Worm (Caenorhabditis elegans) whole organism, dauer: Measurements from ENCODE around the gene tes-1.

Source experiments
- unc-62 ChIP-seq: sonication (generic microtip); optimal IDR thresholded peaks from 2 replicates; lab custom pipeline; 2017; ENCODE audit warnings: missing biosample characterization, missing genetic modification reagents, missing genetic modification characterization

The tes-1 gene

DNA sequence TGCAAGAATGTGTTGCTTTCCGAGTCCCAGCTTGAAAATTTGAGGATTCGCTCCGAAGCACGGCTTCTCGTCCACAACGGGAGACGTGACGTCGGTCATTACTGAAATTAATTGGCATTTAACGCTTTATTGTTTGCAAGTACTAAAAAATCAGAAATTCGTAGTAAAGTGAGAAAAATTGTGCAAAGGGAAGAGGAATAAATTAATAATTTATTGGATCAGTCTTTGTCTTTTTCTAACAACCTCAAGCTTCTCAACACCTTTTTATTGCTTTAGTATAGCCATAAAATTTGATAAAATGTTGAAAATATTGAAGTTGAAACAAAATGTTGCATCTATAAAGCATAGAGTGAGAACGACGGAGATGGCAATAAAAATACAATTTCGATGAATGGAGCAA lies at the start of gene tes-1:
Gene tes-1, minus strand, starts transcription at position 101 of the 400 bp plus-strand sequence.
- no peak for TF ChIP-seq unc-62

DNA sequence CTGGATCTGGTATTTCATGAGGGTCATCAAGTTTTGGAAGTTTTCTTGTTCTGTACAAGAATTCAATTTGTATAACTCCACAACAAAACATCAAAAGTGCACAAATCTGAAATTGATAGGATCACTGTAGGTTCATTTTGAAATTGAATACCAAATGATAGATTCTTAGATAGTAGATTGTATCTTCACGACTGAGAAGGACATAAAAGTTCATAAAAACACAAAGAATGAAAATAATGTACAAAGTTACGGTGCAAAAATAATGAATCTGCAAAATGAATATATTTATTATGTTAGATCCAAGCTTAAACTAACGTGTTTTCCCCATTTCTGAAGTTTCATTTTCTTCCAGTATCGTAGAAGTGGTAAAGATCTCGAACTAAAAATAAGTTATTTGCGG lies 49.7 kb upstream of the tes-1 start:
- no peak for TF ChIP-seq unc-62

DNA sequence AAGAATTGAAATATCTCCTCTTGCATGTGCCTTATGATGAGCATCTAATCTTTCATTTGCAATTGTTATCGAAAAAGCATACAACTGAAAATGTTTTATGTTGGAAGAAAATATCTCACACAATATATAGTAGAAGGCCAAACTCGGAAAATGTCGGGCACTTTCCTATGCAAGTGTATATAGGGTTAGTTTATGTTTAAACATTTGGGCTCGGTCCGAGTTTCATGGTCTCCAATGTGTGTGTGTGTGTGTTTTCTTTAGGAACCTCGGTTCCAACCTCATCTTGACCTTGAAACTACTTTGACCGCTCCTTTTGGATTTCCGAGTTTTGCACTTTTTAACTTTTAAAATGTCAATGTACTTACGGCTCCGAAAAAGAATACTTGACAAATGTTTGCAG lies 48.1 kb upstream of the tes-1 start:
- TF ChIP-seq unc-62, result no peak

DNA sequence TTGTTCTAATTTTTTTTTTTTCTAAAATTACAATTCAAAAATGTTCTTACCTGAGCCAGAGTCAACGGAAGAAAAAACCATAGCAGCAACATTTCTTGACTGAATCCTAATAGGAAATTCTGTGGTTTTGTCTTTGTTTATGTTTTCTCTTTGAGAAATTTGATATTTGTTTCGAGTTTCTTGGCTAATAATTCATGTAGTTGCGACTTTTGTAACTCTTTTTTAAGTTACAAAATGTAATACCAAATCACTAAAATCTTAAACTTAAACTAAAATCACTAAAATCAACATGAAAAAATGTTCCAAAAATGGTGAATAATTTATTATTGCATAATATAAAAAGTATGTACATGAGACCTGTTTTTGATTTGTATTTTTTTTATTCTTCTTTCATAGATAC lies 46.5 kb upstream of the tes-1 start, which contains the start of gene egas-4:
Gene egas-4, minus strand, starts transcription at position 101 of the 400 bp plus-strand sequence.
- no peak for TF ChIP-seq unc-62

DNA sequence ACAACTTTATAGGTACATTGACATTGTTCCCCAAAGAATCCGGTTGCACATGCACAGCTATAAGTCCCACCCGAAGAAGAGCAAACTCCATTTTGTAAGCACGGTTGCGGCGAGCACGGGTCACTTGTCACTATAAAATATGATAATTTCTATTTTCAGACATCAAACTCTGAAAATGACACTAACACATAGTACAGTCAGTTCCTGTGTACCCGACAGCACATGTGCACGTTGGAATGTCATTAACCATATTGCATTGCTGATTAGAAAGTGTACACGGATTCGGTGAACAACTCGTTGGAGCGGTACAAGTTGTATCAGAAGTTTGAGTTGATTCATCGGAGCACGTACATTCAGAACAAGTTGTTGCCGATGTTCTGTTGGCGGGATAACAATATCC lies 46.0 kb upstream of the tes-1 start:
- no peak for TF ChIP-seq unc-62

DNA sequence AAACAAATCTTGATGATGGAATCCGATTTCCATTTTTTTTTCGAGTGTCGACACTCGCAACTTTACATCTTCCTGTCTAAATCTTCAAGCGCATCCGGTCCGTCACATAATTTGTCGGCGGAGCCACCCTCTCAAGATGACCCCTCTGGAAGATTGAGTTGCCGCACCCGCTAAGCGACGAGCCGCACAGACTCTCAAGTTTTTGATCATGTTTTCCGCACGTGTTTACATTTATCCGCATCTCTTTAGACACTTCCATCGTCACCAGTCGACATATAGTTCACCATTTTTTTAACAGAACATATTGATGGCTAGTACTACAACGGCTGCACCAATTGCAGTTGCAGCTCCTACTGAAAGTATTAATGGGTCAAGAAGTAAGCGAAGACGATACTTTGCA lies 40.2 kb upstream of the tes-1 start, which contains the start of gene F55G1.1:
Gene F55G1.1, plus strand, starts transcription at position 301 of the 400 bp plus-strand sequence.
- TF ChIP-seq unc-62, result no peak

DNA sequence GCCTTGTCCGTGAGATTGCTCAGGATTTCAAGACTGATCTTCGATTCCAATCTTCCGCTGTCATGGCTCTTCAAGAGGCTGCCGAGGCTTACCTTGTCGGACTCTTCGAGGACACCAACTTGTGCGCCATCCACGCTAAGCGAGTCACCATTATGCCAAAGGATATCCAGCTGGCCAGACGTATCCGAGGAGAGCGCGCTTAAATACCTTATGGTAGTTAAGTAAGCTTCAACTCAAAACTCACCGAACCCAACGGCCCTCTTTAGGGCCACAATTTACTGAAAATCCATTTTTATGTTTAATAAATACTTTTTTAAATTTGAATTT lies 37.2 kb upstream of the tes-1 start:
- no peak for TF ChIP-seq unc-62

DNA sequence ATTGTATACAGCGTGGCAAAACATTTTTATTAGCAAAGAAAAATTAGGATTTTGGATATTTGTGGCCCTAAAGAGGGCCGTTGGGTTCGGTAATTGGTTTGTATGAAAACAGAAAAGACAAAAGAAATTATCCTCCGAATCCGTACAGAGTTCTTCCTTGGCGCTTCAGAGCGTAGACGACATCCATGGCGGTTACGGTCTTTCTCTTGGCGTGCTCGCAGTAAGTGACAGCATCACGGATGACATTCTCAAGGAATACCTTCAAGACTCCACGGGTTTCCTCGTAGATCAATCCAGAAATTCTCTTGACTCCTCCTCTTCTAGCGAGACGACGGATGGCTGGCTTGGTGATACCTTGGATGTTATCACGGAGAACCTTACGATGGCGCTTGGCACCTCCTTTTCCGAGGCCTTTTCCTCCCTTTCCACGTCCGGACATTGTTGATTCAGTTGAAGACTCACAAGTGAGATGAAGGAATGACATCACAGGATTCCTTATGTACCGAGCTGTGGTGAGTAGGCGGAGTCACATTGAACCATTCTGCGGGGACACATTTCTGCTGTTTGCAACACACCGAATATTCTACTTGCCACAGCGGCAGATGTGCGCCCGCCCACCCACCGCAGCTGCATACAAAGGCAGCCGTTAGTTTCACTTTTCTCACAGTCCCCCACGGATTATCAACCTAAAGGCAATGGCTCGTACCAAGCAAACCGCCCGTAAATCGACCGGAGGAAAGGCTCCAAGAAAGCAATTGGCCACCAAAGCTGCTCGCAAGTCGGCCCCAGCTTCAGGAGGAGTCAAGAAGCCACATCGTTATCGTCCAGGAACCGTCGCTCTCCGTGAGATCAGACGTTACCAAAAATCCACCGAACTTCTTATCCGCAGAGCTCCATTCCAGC lies 36.6 kb upstream of the tes-1 start, which contains the start of the genes his-60 and his-59:
Gene his-60, minus strand, starts transcription at position 439 of the 903 bp plus-strand sequence.
Gene his-59, plus strand, starts transcription at position 696 of the 903 bp plus-strand sequence.
- no peak for TF ChIP-seq unc-62

DNA sequence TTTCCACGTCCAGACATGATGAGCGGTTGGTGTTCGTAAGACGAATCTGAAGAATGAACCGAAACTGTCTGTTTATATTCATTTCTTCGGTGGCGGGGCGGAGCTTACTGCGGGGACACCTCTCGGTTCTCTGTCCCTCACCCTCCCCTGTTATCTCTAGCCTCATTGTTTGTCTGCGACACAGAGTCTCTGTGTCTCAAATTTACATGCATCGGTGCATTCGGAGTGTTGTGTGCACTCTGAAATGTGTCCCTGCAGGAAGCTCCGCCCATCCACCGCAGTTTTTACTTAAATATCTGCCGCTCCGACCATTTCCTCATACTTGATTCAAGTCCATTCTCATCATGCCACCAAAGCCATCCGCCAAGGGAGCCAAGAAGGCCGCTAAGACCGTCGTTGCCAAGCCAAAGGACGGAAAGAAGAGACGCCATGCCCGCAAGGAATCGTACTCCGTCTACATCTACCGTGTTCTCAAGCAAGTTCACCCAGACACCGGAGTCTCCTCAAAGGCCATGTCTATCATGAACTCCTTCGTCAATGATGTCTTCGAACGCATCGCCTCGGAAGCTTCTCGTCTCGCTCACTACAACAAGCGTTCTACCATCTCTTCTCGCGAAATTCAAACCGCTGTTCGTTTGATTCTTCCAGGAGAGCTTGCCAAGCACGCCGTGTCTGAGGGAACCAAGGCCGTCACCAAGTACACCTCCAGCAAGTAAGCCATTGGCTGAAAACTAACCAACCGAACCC lies 35.1 kb upstream of the tes-1 start, which contains the start of the genes his-61 and his-62:
Gene his-61, minus strand, starts transcription at position 17 of the 747 bp plus-strand sequence.
Gene his-62, plus strand, starts transcription at position 345 of the 747 bp plus-strand sequence.
- TF ChIP-seq unc-62, result no peak

DNA sequence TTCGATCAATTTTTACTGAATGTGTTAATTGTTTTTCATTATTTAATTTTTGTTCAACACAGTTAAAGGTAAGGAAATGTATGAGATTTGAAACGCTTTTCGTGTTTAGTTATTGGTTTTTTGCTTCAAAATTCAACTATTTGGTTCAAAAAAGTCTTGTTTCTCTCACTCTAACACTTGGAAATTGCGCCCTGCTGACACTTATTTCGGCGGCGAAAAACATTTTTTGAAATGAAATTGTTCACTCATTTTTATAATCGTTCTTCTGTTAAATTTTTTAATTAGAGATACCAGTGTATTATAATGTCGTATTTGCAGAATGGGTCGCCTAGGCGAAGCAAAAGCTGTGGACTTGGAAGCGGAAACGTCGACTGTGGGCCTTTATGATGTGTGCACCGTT lies 26.9 kb upstream of the tes-1 start, which contains the start of gene rod-1:
Gene rod-1, plus strand, starts transcription at position 319 of the 400 bp plus-strand sequence.
- no peak for TF ChIP-seq unc-62

DNA sequence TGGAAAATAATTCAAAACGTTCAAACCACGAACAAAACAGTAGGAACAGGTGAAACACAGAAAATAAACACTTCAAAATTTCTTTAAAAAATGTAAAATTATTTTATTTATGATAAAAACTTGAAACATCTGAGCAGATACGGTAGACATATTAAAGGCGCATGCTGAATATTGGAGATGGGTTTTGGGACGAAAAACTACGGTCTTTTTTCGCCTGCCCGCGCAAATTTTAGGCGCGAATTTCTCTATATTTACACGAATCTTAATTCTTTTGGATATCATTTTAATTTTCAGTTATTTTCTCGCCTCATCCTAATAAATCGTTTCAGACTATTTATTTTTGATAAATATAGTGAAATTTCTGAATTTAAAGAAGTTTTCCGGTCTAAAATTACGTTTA lies 26.5 kb upstream of the tes-1 start:
- TF ChIP-seq unc-62, result no peak

DNA sequence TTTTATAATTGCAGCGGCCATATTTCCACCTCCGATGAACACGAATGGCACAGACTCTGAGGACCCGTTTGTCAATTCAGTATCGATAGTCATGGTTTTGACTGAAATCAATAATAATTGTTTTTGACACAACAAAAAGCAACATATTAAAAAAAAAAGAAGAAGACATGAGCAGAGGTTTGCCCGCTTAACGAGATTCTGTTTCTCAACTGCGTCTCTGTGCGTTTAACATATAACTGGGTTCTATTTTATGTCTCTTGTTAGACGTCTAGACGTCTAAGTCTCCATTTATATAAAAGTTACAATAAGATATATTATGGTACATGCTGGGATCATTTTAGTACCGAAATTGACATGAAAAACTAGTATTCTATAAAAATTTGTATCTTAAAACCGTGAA lies 26.0 kb upstream of the tes-1 start, which contains the start of gene pycr-4:
Gene pycr-4, minus strand, starts transcription at position 101 of the 400 bp plus-strand sequence.
- no peak for TF ChIP-seq unc-62

DNA sequence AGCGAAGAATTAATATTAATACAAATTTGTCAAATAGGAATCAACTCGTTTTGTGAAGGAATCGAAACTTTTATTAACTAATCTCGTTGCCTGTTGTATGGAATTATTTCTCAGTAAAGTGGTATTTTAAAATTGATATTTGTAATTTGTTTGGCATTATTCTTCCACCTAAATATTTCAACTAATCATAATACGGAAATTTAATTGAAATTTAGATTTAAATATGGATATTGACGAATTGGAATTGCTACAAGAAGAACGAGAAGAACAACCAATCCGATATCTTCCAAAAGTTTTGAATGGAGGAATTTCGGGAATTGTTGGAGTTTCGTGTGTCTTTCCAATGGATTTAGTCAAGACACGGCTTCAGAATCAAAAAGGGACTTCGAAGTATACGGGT lies 23.6 kb upstream of the tes-1 start, which contains the start of gene slc-25A18.2:
Gene slc-25A18.2, plus strand, starts transcription at position 216 of the 400 bp plus-strand sequence.
- no peak for TF ChIP-seq unc-62

DNA sequence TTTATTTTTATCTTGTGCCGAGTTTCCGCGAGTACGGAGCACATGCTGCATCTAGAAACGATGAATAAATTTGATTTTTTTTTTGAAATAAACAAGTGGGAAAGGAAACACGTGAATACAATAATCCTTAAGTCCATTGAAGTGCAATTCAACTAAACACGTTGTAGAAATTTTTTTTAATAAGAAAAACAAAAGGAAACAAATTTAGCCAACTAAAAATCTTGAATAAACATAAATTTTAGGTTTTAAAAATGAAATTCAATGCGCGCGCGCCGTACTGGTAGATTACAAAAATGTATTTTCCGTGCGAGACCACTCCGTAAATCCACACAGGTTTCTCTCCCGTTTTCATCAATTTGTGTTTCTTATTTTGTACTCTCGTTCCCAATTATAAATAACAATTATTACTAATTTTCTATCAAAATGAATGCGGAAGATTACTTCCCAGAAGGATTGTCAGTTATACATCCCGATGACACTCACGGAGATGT lies 22.0 kb upstream of the tes-1 start, which contains the start of the genes plk-3 and F55G1.6:
Gene plk-3, minus strand, starts transcription at position 51 of the 491 bp plus-strand sequence.
Gene F55G1.6, plus strand, starts transcription at position 359 of the 491 bp plus-strand sequence.
- TF ChIP-seq unc-62, result no peak

DNA sequence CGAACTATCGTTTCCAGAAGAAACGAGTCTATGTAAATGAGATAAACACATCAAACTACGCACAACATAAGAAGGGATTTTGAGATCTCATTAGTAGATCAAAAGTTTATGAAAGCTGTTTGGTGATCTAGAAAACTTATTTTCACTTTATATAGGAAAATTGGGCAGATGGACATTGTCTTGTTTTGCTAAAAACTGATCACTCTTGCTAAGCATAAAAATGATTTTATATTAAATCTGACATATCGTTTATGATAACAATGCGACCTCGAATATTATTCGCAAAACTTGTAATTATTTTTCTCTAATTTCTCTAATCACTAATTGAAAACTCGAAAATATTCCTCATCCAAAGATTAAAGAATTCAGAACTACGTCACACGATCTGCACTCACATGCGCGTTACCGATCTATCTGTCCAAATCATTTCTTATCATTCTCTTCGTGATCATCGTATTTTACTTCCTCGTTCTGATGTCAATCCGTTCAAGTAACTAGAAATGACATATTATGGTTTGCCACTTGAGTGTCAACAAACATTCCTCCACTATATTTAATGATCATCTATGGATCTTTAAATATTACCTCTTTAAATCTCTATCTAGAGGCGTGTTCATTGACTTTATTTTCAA lies 18.7 kb upstream of the tes-1 start, which contains the start of gene F55G1.7:
Gene F55G1.7, minus strand, starts transcription at position 51 of the 632 bp plus-strand sequence.
- no peak for TF ChIP-seq unc-62

DNA sequence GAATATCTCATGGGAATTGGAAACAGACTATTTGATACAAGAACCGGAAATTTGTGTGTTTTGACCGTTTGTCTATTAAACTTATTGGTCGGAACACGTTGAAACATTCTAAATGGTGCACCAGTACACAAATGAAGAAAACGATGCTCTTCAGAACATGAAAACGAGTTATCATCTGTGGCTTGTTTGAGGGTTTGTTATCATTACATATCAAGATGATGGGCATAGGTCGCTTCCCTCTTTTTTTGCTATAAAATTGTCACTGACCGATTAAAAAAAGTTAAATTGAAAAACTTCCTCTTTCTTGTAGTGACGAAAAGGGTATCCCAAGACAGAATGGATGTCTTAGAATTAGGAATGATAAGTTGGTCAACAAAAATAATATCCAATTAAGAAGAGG lies 17.4 kb upstream of the tes-1 start:
- TF ChIP-seq unc-62, result no peak
